Worm (Caenorhabditis elegans) whole organism, young adult: ENCODE data around the gene daf-41.

ENCODE experiments used
- B0019.2 ChIP-seq: fragments of 200-800 bp; sonication (Bioruptor generic); conservative IDR thresholded peaks from 2 replicates; pipeline ENCODE4 v1.3.6; 2022; ENCODE audit warnings: missing genetic modification reagents, missing genetic modification characterization, missing compliant biosample characterization
- C17E4.6 ChIP-seq: fragments of 200-800 bp; sonication (Bioruptor generic); IDR thresholded peaks from 2 replicates; pipeline ENCODE4 v1.3.6; 2022; ENCODE audit warnings: missing genetic modification reagents, missing genetic modification characterization, missing compliant biosample characterization
- F22D6.2 ChIP-seq: sonication (generic microtip); optimal IDR thresholded peaks from 2 replicates; lab custom pipeline; 2016; ENCODE audit warnings: mild to moderate bottlenecking, missing genetic modification characterization, missing compliant biosample characterization
- F37B4.10 ChIP-seq: fragments of 200-800 bp; sonication (Bioruptor generic); IDR thresholded peaks from 2 replicates; pipeline ENCODE4 v1.3.6; 2022; ENCODE audit warnings: missing genetic modification characterization, missing compliant biosample characterization
- F49E8.2 ChIP-seq: sonication (generic microtip); optimal IDR thresholded peaks from 3 replicates; lab custom pipeline; 2017; ENCODE audit warnings: missing genetic modification characterization, mild to moderate bottlenecking, missing compliant biosample characterization, antibody characterized with exemption, moderate library complexity; ENCODE audit not compliant: insufficient read depth
- F55B11.4 ChIP-seq: sonication (generic microtip); optimal IDR thresholded peaks from 2 replicates; lab custom pipeline; 2016; ENCODE audit warnings: missing compliant biosample characterization, missing genetic modification characterization, borderline replicate concordance; ENCODE audit not compliant: insufficient read depth
- Y56A3A.18 ChIP-seq: fragments of 200-800 bp; sonication (Bioruptor generic); IDR thresholded peaks from 2 replicates; pipeline ENCODE4 v1.3.6; 2022; ENCODE audit warnings: missing genetic modification reagents, missing genetic modification characterization, missing compliant biosample characterization
- Y67H2A.10 ChIP-seq: fragments of 200-800 bp; sonication (Bioruptor generic); conservative IDR thresholded peaks from 2 replicates; pipeline ENCODE4 v1.3.6; 2022; ENCODE audit warnings: missing genetic modification reagents, missing genetic modification characterization, missing compliant biosample characterization
- akir-1 ChIP-seq: fragments of 200-800 bp; sonication (Bioruptor generic); optimal IDR thresholded peaks from 2 replicates; lab custom pipeline; 2018; ENCODE audit warnings: mild to moderate bottlenecking, missing genetic modification characterization, moderate library complexity, missing compliant biosample characterization
- ama-1 ChIP-seq, 3 experiments: fragments of 150-350 bp in 1 of 3; sonication (generic microtip) in 2 of 3; optimal IDR thresholded peaks; 2 replicates each; lab custom pipeline; 2014 to 2018; ENCODE audit warnings: missing biosample characterization in 2 of 3, missing genetic modification characterization in 2 of 3, missing genetic modification reagents in 2 of 3
- atf-7 ChIP-seq: sonication (generic microtip); optimal IDR thresholded peaks from 2 replicates; lab custom pipeline; 2017; ENCODE audit warnings: mild to moderate bottlenecking, missing genetic modification characterization, missing compliant biosample characterization
- attf-3 ChIP-seq: fragments of 200-800 bp; sonication (Bioruptor generic); conservative IDR thresholded peaks from 2 replicates; pipeline ENCODE4 v1.3.6; 2022; ENCODE audit warnings: missing genetic modification reagents, missing genetic modification characterization, missing compliant biosample characterization
- attf-6 ChIP-seq: fragments of 200-800 bp; sonication (Bioruptor generic); IDR thresholded peaks from 2 replicates; pipeline ENCODE4 v1.3.6; 2022; ENCODE audit warnings: missing genetic modification reagents, missing genetic modification characterization, missing compliant biosample characterization
- ccch-3 ChIP-seq: fragments of 200-800 bp; sonication (Bioruptor generic); optimal IDR thresholded peaks from 2 replicates; lab custom pipeline; 2018; ENCODE audit warnings: mild to moderate bottlenecking, missing genetic modification characterization, missing compliant biosample characterization
- cebp-1 ChIP-seq, 2 experiments: fragments of 200-800 bp in 1 of 2; sonication (Bioruptor generic) in 1 of 2; sonication (generic microtip) in 1 of 2; IDR thresholded peaks in 1 of 2; optimal IDR thresholded peaks in 1 of 2; 2 replicates each; pipeline versions ENCODE4 v1.3.6 to Lab custom; 2017 to 2022; ENCODE audit warnings: missing compliant biosample characterization in 2 of 2, missing genetic modification characterization in 2 of 2, mild to moderate bottlenecking in 1 of 2, missing genetic modification reagents in 1 of 2, moderate library complexity in 1 of 2
- cebp-2 ChIP-seq: fragments of 200-800 bp; sonication (Bioruptor generic); IDR thresholded peaks from 2 replicates; pipeline ENCODE4 v1.3.6; 2022; ENCODE audit warnings: missing genetic modification characterization, missing compliant biosample characterization
- ceh-100 ChIP-seq: fragments of 200-800 bp; sonication (Bioruptor generic); IDR thresholded peaks from 2 replicates; pipeline ENCODE4 v1.3.6; 2022; ENCODE audit warnings: missing genetic modification reagents, missing genetic modification characterization, missing compliant biosample characterization
- ceh-91 ChIP-seq: fragments of 200-800 bp; sonication (Bioruptor generic); IDR thresholded peaks from 2 replicates; pipeline ENCODE4 v1.3.6; 2022; ENCODE audit warnings: missing genetic modification reagents, missing genetic modification characterization, missing compliant biosample characterization
- ekl-4 ChIP-seq: fragments of 200-800 bp; sonication (Bioruptor generic); IDR thresholded peaks from 2 replicates; pipeline ENCODE4 v1.3.6; 2022; ENCODE audit warnings: missing genetic modification reagents, missing genetic modification characterization, missing compliant biosample characterization
- him-1 ChIP-seq: sonication (generic microtip); optimal IDR thresholded peaks from 2 replicates; lab custom pipeline; 2016; ENCODE audit warnings: missing genotype, missing genetic modification reagents, missing genetic modification characterization, missing compliant biosample characterization
- hlh-26 ChIP-seq: fragments of 200-800 bp; sonication (Bioruptor generic); conservative IDR thresholded peaks from 2 replicates; pipeline ENCODE4 v1.3.6; 2022; ENCODE audit warnings: missing genetic modification reagents, missing genetic modification characterization, missing compliant biosample characterization
- hsf-1 ChIP-seq: fragments of 200-800 bp; sonication (Bioruptor generic); IDR thresholded peaks from 2 replicates; pipeline ENCODE4 v1.3.6; 2022; ENCODE audit warnings: missing genetic modification reagents, missing genetic modification characterization, missing compliant biosample characterization
- let-526 ChIP-seq: fragments of 200-800 bp; sonication (Bioruptor generic); IDR thresholded peaks from 2 replicates; pipeline ENCODE4 v1.3.6; 2022; ENCODE audit warnings: missing genetic modification reagents, missing genetic modification characterization, missing compliant biosample characterization
- lin-26 ChIP-seq: fragments of 200-800 bp; sonication (Bioruptor generic); IDR thresholded peaks from 2 replicates; pipeline ENCODE4 v1.3.6; 2022; ENCODE audit warnings: missing genetic modification reagents, missing genetic modification characterization, missing compliant biosample characterization
- lin-35 ChIP-seq, 3 experiments: fragments of 150-350 bp in 2 of 3; sonication (generic microtip) in 1 of 3; optimal IDR thresholded peaks; 2 replicates each; lab custom pipeline; 2014 to 2018; ENCODE audit warnings: missing biosample characterization in 3 of 3, missing genetic modification characterization in 3 of 3, missing genetic modification reagents in 3 of 3
- lin-40 ChIP-seq: sonication (generic microtip); optimal IDR thresholded peaks from 2 replicates; lab custom pipeline; 2016; ENCODE audit warnings: missing genetic modification characterization, mild to moderate bottlenecking, missing compliant biosample characterization, missing genotype, missing genetic modification reagents
- lin-54 ChIP-seq: fragments of 200-800 bp; sonication (Bioruptor generic); optimal IDR thresholded peaks from 2 replicates; lab custom pipeline; 2018; ENCODE audit warnings: mild to moderate bottlenecking, missing genetic modification characterization, missing compliant biosample characterization
- lir-1 ChIP-seq: fragments of 200-800 bp; sonication (Bioruptor generic); conservative IDR thresholded peaks from 2 replicates; pipeline ENCODE4 v1.3.6; 2022; ENCODE audit warnings: missing genetic modification reagents, missing genetic modification characterization, missing compliant biosample characterization
- lsl-1 ChIP-seq: fragments of 200-800 bp; sonication (Bioruptor generic); optimal IDR thresholded peaks from 2 replicates; lab custom pipeline; 2018; ENCODE audit warnings: mild to moderate bottlenecking, missing genetic modification characterization, moderate library complexity, missing compliant biosample characterization
- madf-10 ChIP-seq: sonication (generic microtip); optimal IDR thresholded peaks from 2 replicates; lab custom pipeline; 2016; ENCODE audit warnings: mild to moderate bottlenecking, missing genetic modification characterization, missing compliant biosample characterization
- madf-3 ChIP-seq: fragments of 200-800 bp; sonication (Bioruptor generic); IDR thresholded peaks from 2 replicates; pipeline ENCODE4 v1.3.6; 2022; ENCODE audit warnings: missing genetic modification reagents, missing genetic modification characterization, missing compliant biosample characterization
- madf-6 ChIP-seq: fragments of 200-800 bp; sonication (Bioruptor generic); IDR thresholded peaks from 2 replicates; pipeline ENCODE4 v1.3.6; 2022; ENCODE audit warnings: missing genetic modification reagents, missing genetic modification characterization, missing compliant biosample characterization
- mcd-1 ChIP-seq: fragments of 200-800 bp; sonication (Bioruptor generic); IDR thresholded peaks from 2 replicates; pipeline ENCODE4 v1.3.6; 2022; ENCODE audit warnings: missing genetic modification reagents, missing genetic modification characterization, missing compliant biosample characterization
- nfyb-1 ChIP-seq: fragments of 200-800 bp; sonication (Bioruptor generic); IDR thresholded peaks from 2 replicates; pipeline ENCODE4 v1.3.6; 2022; ENCODE audit warnings: missing genetic modification reagents, missing genetic modification characterization, missing compliant biosample characterization
- nhr-179 ChIP-seq: sonication (generic microtip); optimal IDR thresholded peaks from 2 replicates; lab custom pipeline; 2016; ENCODE audit warnings: mild to moderate bottlenecking, missing genetic modification characterization, missing compliant biosample characterization
- nhr-90 ChIP-seq: sonication (generic microtip); optimal IDR thresholded peaks from 2 replicates; lab custom pipeline; 2016; ENCODE audit warnings: missing genotype, mild to moderate bottlenecking, missing genetic modification characterization, missing compliant biosample characterization
- pbrm-1 ChIP-seq: fragments of 200-800 bp; sonication (Bioruptor generic); IDR thresholded peaks from 2 replicates; pipeline ENCODE4 v1.3.6; 2022; ENCODE audit warnings: missing genetic modification reagents, missing genetic modification characterization, missing compliant biosample characterization
- repo-1 ChIP-seq: sonication (generic microtip); optimal IDR thresholded peaks from 2 replicates; lab custom pipeline; 2017; ENCODE audit warnings: mild to moderate bottlenecking, missing genetic modification characterization, missing compliant biosample characterization
- rpc-1 ChIP-seq, 2 experiments: fragments of 150-350 bp in 1 of 2; sonication (generic microtip) in 1 of 2; optimal IDR thresholded peaks; 2 replicates each; lab custom pipeline; 2014 to 2018; ENCODE audit warnings: missing biosample characterization in 1 of 2, missing genetic modification characterization in 1 of 2, missing genetic modification reagents in 1 of 2, missing genotype in 1 of 2
- somi-1 ChIP-seq: fragments of 200-800 bp; sonication (Bioruptor generic); optimal IDR thresholded peaks from 2 replicates; lab custom pipeline; 2018; ENCODE audit warnings: mild to moderate bottlenecking, missing genetic modification characterization, missing compliant biosample characterization
- sptf-2 ChIP-seq: fragments of 200-800 bp; sonication (Bioruptor generic); optimal IDR thresholded peaks from 2 replicates; lab custom pipeline; 2018; ENCODE audit warnings: mild to moderate bottlenecking, missing genetic modification characterization, missing compliant biosample characterization
- tbp1 ChIP-seq: fragments of 200-800 bp; sonication (Bioruptor generic); optimal IDR thresholded peaks from 2 replicates; lab custom pipeline; 2018; ENCODE audit warnings: mild to moderate bottlenecking, missing genetic modification characterization, missing compliant biosample characterization
- tlf-1 ChIP-seq: fragments of 200-800 bp; sonication (Bioruptor generic); optimal IDR thresholded peaks from 2 replicates; lab custom pipeline; 2018; ENCODE audit warnings: mild to moderate bottlenecking, missing genetic modification characterization, missing compliant biosample characterization
- unc-130 ChIP-seq: sonication (generic microtip); optimal IDR thresholded peaks from 2 replicates; lab custom pipeline; 2016; ENCODE audit warnings: missing genetic modification reagents, missing genetic modification characterization, missing compliant biosample characterization
- zim-3 ChIP-seq: sonication (generic microtip); optimal IDR thresholded peaks from 2 replicates; lab custom pipeline; 2017; ENCODE audit warnings: mild to moderate bottlenecking, missing genetic modification characterization, moderate library complexity, missing compliant biosample characterization
- ztf-3 ChIP-seq: fragments of 200-800 bp; sonication (Bioruptor generic); optimal IDR thresholded peaks from 2 replicates; lab custom pipeline; 2018; ENCODE audit warnings: mild to moderate bottlenecking, missing genetic modification characterization, missing compliant biosample characterization

Gene daf-41

ce11 chrIII:5230415-5230814, 44.1 kb downstream of the daf-41 start, which contains the start of gene prmt-5 (continued):
- TF ChIP-seq B0019.2 (GFP tag; lab: Robert Waterston, UW): no peak
- peak; percentile 85 for TF ChIP-seq Y56A3A.18 (GFP tag; lab: Robert Waterston, UW)
- peak; percentile 52 for TF ChIP-seq tbp1
- TF ChIP-seq ztf-3 (GFP tag; lab: Kevin White, UChicago): peak; percentile 73
- TF ChIP-seq lir-1: no peak
- TF ChIP-seq F37B4.10: no peak
- no peak for TF ChIP-seq ccch-3
- TF ChIP-seq lin-26 (GFP tag; lab: Robert Waterston, UW): 0 out of 2 replicates have a peak, but pooled peaks have one; percentile 53
- peak; percentile 56 for TF ChIP-seq ceh-100 (GFP tag; lab: Robert Waterston, UW)
- peak; percentile 64 for TF ChIP-seq mcd-1 (GFP tag; lab: Robert Waterston, UW)
- TF ChIP-seq nhr-179: no peak
- peak; percentile 87 for TF ChIP-seq ekl-4 (GFP tag; lab: Robert Waterston, UW)
- peak; percentile 72; the same call in 1 of the 2 replicates for TF ChIP-seq cebp-2 (GFP tag; lab: Robert Waterston, UW)
- TF ChIP-seq F55B11.4: no peak
- no peak for TF ChIP-seq akir-1
- TF ChIP-seq nhr-90: no peak
- no peak for TF ChIP-seq Y67H2A.10 (GFP tag; lab: Robert Waterston, UW)
- no peak for TF ChIP-seq ceh-91 (GFP tag; lab: Robert Waterston, UW)
- TF ChIP-seq rpc-1 (optimal IDR thresholded peaks at IDR 0.05; lab: Kevin White, UChicago): no peak
- TF ChIP-seq rpc-1 (tag; optimal IDR thresholded peaks at IDR 0.05; lab: Kevin White, UChicago): no peak
- TF ChIP-seq F22D6.2 (tag; lab: Kevin White, UChicago): no peak
- TF ChIP-seq F49E8.2 (tag; lab: Kevin White, UChicago): peak; percentile 91
- TF ChIP-seq him-1 (tag; lab: Kevin White, UChicago): peak; percentile 3
- peak; percentile 66; the same call in 1 of the 2 replicates for TF ChIP-seq hsf-1 (GFP tag; lab: Robert Waterston, UW)
- peak; percentile 91 for TF ChIP-seq zim-3 (tag; lab: Kevin White, UChicago)
- peak; percentile 48 for TF ChIP-seq madf-10 (tag; lab: Kevin White, UChicago)
- TF ChIP-seq C17E4.6 (GFP tag; lab: Robert Waterston, UW): no peak
- TF ChIP-seq cebp-1 (GFP tag; IDR thresholded peaks at IDR 0.05; lab: Robert Waterston, UW): no peak
- peak; percentile 54 for TF ChIP-seq cebp-1 (tag; optimal IDR thresholded peaks at IDR 0.05; lab: Kevin White, UChicago)
- no peak for TF ChIP-seq sptf-2 (GFP tag; lab: Kevin White, UChicago)
- TF ChIP-seq repo-1 (tag; lab: Kevin White, UChicago): peak; percentile 95
- TF ChIP-seq attf-3 (GFP tag; lab: Robert Waterston, UW): no peak
- TF ChIP-seq pbrm-1: peak; percentile 68; the same call in 1 of the 2 replicates
- peak; percentile 75; the same call in 1 of the 2 replicates for TF ChIP-seq attf-6 (GFP tag; lab: Robert Waterston, UW)
- no peak for TF ChIP-seq hlh-26 (GFP tag; lab: Robert Waterston, UW)
- peak; percentile 53 for TF ChIP-seq lin-40
- TF ChIP-seq madf-3 (GFP tag; lab: Robert Waterston, UW): peak; percentile 80; the same call in 1 of the 2 replicates
- peak; percentile 91 for TF ChIP-seq nfyb-1 (GFP tag; lab: Robert Waterston, UW)
- TF ChIP-seq tlf-1: peak; percentile 89
- TF ChIP-seq unc-130 (GFP tag; lab: Kevin White, UChicago): peak; percentile 67
- TF ChIP-seq lsl-1 (GFP tag; lab: Kevin White, UChicago): peak; percentile 44
- peak; percentile 84 for TF ChIP-seq madf-6
- TF ChIP-seq let-526 (GFP tag; lab: Robert Waterston, UW): peak; percentile 78
- peak; percentile 68 for TF ChIP-seq lin-54 (GFP tag; lab: Kevin White, UChicago)
- TF ChIP-seq ama-1 (optimal IDR thresholded peaks at IDR 0.05; lab: Kevin White, UChicago): peak; percentile 91
- peak; percentile 56 to 61 for TF ChIP-seq ama-1 (GFP tag; optimal IDR thresholded peaks at IDR 0.05; lab: Kevin White, UChicago)
- peak; percentile 20 for TF ChIP-seq somi-1 (GFP tag; lab: Kevin White, UChicago)
- peak in 1 of 3 experiments; percentile 22 for TF ChIP-seq lin-35 (GFP tag; optimal IDR thresholded peaks at IDR 0.05; lab: Kevin White, UChicago)
- peak; percentile 79 for TF ChIP-seq atf-7 (tag; lab: Kevin White, UChicago)
